Fruit fly (Drosophila melanogaster): ENCODE measurements around the gene D1.

D1 gene

dm6 chr3R:9240554-9240953 lies at the start of gene D1:
Gene D1 (minus strand): TSS chr3R:9240654.
- TF ChIP-seq CG7101 (tag; optimal IDR thresholded peaks at IDR 0.05) (no peak), toe (GFP tag; optimal IDR thresholded peaks at IDR 0.05) (no peak), CG12768 (GFP tag; optimal IDR thresholded peaks at IDR 0.05) (no peak), ovo (GFP tag; optimal IDR thresholded peaks at IDR 0.05) (no peak), Mnt (GFP tag; optimal IDR thresholded peaks at IDR 0.05) (no peak)

DNA sequence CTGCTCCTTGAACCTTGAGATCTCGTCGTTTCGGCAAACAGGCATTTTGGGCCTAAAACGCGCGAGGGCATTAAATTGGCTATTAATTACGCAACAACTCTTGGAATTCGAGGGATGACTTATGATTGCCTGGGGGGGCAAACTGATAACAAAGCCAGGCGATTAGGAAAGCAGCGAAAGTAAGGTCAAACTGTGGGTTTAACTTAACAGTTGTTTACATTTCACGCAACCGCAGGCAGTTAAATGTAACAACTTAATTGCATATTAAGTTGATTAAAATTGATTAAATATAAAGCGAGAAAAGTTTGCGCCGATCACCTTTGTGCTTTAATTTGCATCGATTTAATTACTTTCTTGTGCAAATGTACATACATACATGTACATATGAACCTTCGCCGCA lies 47.3 kb upstream of the D1 start:
- TF ChIP-seq CG7045 (GFP tag; optimal IDR thresholded peaks at IDR 0.05) (no peak), CG5204 (GFP tag; optimal IDR thresholded peaks at IDR 0.05) (no peak), cnc (optimal IDR thresholded peaks at IDR 0.05) (no peak), CG11617 (GFP tag; optimal IDR thresholded peaks at IDR 0.05) (no peak), tj (GFP tag; optimal IDR thresholded peaks at IDR 0.05) (no peak), CG33017 (tag; optimal IDR thresholded peaks at IDR 0.05) (no peak), CG14711 (tag; optimal IDR thresholded peaks at IDR 0.05) (no peak), Crg-1 (GFP tag; optimal IDR thresholded peaks at IDR 0.05) (no peak), toe (GFP tag; optimal IDR thresholded peaks at IDR 0.05) (no peak), CG7101 (tag; optimal IDR thresholded peaks at IDR 0.05) (no peak)

dm6 chr3R:9266765-9267164 lies 26.3 kb upstream of the D1 start, which contains the start of the genes TrpRS and Vps16A:
Gene TrpRS (minus strand): TSS chr3R:9266904.
Gene Vps16A (plus strand): TSS chr3R:9267019.
- TF ChIP-seq CG7101 (tag; optimal IDR thresholded peaks at IDR 0.05) (no peak), Mnt (GFP tag; optimal IDR thresholded peaks at IDR 0.05) (peak; percentile 60), CG1620 (GFP tag; optimal IDR thresholded peaks at IDR 0.05) (no peak), CG7045 (GFP tag; optimal IDR thresholded peaks at IDR 0.05) (no peak), ovo (GFP tag; optimal IDR thresholded peaks at IDR 0.05) (no peak), kay (GFP tag; ENCODE audit: borderline replicate concordance) (no peak), tj (GFP tag; optimal IDR thresholded peaks at IDR 0.05) (peak; percentile 1), Crg-1 (GFP tag; optimal IDR thresholded peaks at IDR 0.05) (no peak), toe (GFP tag; optimal IDR thresholded peaks at IDR 0.05) (peak; percentile 15), cnc (optimal IDR thresholded peaks at IDR 0.05) (no peak), CG11617 (GFP tag; optimal IDR thresholded peaks at IDR 0.05) (no peak), pad (GFP tag; optimal IDR thresholded peaks at IDR 0.05) (no peak), CG14711 (tag; optimal IDR thresholded peaks at IDR 0.05) (peak; percentile 99), cic (GFP tag; optimal IDR thresholded peaks at IDR 0.05) (peak; percentile 18), CG33017 (tag; optimal IDR thresholded peaks at IDR 0.05) (no peak), bab1 (GFP tag; optimal IDR thresholded peaks at IDR 0.05) (peak; percentile 77), Hr96 (GFP tag; optimal IDR thresholded peaks at IDR 0.05) (no peak), CG5204 (GFP tag; optimal IDR thresholded peaks at IDR 0.05) (no peak)

DNA sequence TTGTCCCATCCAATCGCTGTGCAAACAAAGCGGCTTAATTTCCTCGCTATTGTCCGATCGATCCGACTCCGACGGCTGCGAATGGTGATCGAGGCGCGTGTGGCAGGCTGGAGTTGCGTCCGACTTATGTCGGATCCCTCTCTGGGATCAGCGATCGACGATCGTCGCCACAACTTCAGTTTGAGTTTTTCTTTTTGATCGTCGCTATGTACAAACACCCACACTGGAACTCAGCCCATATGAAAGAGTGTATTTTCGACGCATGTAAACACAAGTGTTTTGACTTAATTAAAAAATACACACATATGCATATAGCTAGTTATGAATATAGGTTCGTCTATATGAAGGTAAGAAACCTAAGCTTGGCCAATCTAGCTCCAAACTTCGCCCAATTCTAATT lies 23.6 kb upstream of the D1 start, which contains the start of gene sage:
TSS of gene sage (minus strand) at position 101 of the 400 bp plus-strand sequence.
- TF ChIP-seq cic (GFP tag; optimal IDR thresholded peaks at IDR 0.05) (no peak), Clk (GFP tag; optimal IDR thresholded peaks at IDR 0.05) (no peak), bab1 (GFP tag; optimal IDR thresholded peaks at IDR 0.05) (no peak), CG12768 (GFP tag; optimal IDR thresholded peaks at IDR 0.05) (no peak), Mnt (GFP tag; optimal IDR thresholded peaks at IDR 0.05) (no peak)

dm6 chr3R:9260421-9260973 lies 20.0 kb upstream of the D1 start, which contains the start of gene ATP6AP2:
Gene ATP6AP2 (plus strand): TSS chr3R:9260638.
- TF ChIP-seq ovo (GFP tag; optimal IDR thresholded peaks at IDR 0.05) (no peak), kay (GFP tag; ENCODE audit: borderline replicate concordance) (no peak), cnc (optimal IDR thresholded peaks at IDR 0.05) (no peak), Crg-1 (GFP tag; optimal IDR thresholded peaks at IDR 0.05) (peak; percentile 67), tj (GFP tag; optimal IDR thresholded peaks at IDR 0.05) (peak; percentile 33), CG7045 (GFP tag; optimal IDR thresholded peaks at IDR 0.05) (peak; percentile 41), CG7101 (tag; optimal IDR thresholded peaks at IDR 0.05) (peak; percentile 72), CG5204 (GFP tag; optimal IDR thresholded peaks at IDR 0.05) (no peak), CG14711 (tag; optimal IDR thresholded peaks at IDR 0.05) (peak; percentile 97), Clk (GFP tag; optimal IDR thresholded peaks at IDR 0.05) (no peak), CG11617 (GFP tag; optimal IDR thresholded peaks at IDR 0.05) (peak; percentile 53), cic (GFP tag; optimal IDR thresholded peaks at IDR 0.05) (peak; percentile 33), Hr96 (GFP tag; optimal IDR thresholded peaks at IDR 0.05) (no peak), pad (GFP tag; optimal IDR thresholded peaks at IDR 0.05) (peak; percentile 35), Mnt (GFP tag; optimal IDR thresholded peaks at IDR 0.05) (peak; percentile 84), CG12768 (GFP tag; optimal IDR thresholded peaks at IDR 0.05) (peak; percentile 48), CG1620 (GFP tag; optimal IDR thresholded peaks at IDR 0.05) (peak; percentile 62), bab1 (GFP tag; optimal IDR thresholded peaks at IDR 0.05) (peak; percentile 88), toe (GFP tag; optimal IDR thresholded peaks at IDR 0.05) (peak; percentile 46), CG33017 (tag; optimal IDR thresholded peaks at IDR 0.05) (peak; percentile 58)

dm6 chr3R:9258252-9259225 lies 18.1 kb upstream of the D1 start, which contains the start of the genes Ibf2 and Ibf1:
Gene Ibf2 (minus strand): TSS chr3R:9258501.
Gene Ibf1 (plus strand): TSS chr3R:9258964.
- no peak for TF ChIP-seq pad (GFP tag; optimal IDR thresholded peaks at IDR 0.05)
- TF ChIP-seq Crg-1 (GFP tag; optimal IDR thresholded peaks at IDR 0.05), result no peak
- TF ChIP-seq tj (GFP tag; optimal IDR thresholded peaks at IDR 0.05), result no peak
- no peak for TF ChIP-seq CG14711 (tag; optimal IDR thresholded peaks at IDR 0.05)
- TF ChIP-seq CG7101 (tag; optimal IDR thresholded peaks at IDR 0.05), result no peak
- TF ChIP-seq CG33017 (tag; optimal IDR thresholded peaks at IDR 0.05), result no peak
- TF ChIP-seq ovo (GFP tag; optimal IDR thresholded peaks at IDR 0.05), result no peak
- no peak for TF ChIP-seq CG1620 (GFP tag; optimal IDR thresholded peaks at IDR 0.05)
- TF ChIP-seq toe (GFP tag; optimal IDR thresholded peaks at IDR 0.05), result no peak
- TF ChIP-seq bab1 (GFP tag; optimal IDR thresholded peaks at IDR 0.05), result no peak
- TF ChIP-seq Hr96 (GFP tag; optimal IDR thresholded peaks at IDR 0.05), result no peak
- no peak for TF ChIP-seq cic (GFP tag; optimal IDR thresholded peaks at IDR 0.05)
- no peak for TF ChIP-seq CG12768 (GFP tag; optimal IDR thresholded peaks at IDR 0.05)
- TF ChIP-seq CG11617 (GFP tag; optimal IDR thresholded peaks at IDR 0.05), result no peak
- TF ChIP-seq kay (GFP tag; ENCODE audit: borderline replicate concordance), result no peak

Data from whole organism, adult.